Worm (Caenorhabditis elegans): Measurements from ENCODE around the gene ugt-45.

DNA sequence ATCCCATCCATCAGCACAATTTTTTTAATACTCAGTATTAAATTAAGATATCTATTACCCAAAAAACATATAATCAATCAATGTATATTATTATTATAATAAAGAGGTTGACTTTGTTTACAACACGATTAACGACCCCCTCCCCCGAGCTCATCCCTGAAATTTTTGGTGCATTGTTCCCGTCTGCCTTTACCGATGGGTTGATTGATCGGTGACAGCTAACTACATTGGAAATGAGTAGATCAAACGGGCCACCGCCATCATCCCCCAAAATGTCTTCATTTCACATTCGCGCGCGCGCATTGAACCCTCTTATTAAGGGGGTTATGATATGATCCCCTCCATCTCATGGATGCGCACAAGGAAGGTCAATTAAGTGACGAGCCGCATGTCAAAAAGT is 8.9 kb upstream of the ugt-45 start:
- no peak for TF ChIP-seq nhr-102 (tag; optimal IDR thresholded peaks at IDR 0.05)
- TF ChIP-seq ama-1 (optimal IDR thresholded peaks at IDR 0.05): no peak
- TF ChIP-seq lin-39 (tag; optimal IDR thresholded peaks at IDR 0.05): no peak
- TF ChIP-seq nhr-25 (tag; optimal IDR thresholded peaks at IDR 0.05; ENCODE audit: borderline replicate concordance, insufficient read depth): no peak
- no peak for TF ChIP-seq ZK546.5 (tag; optimal IDR thresholded peaks at IDR 0.05)
- TF ChIP-seq Y48G9A.11 (GFP tag; IDR thresholded peaks at IDR 0.05): no peak
- no peak for TF ChIP-seq pqm-1 (tag; optimal IDR thresholded peaks at IDR 0.05)
- TF ChIP-seq nhr-77 (tag; optimal IDR thresholded peaks at IDR 0.05): no peak
- TF ChIP-seq zip-2 (tag; optimal IDR thresholded peaks at IDR 0.05): no peak
- TF ChIP-seq tag-97 (GFP tag; IDR thresholded peaks at IDR 0.05): no peak
- TF ChIP-seq zag-1 (tag; optimal IDR thresholded peaks at IDR 0.05): no peak
- no peak for TF ChIP-seq skn-1 (tag; optimal IDR thresholded peaks at IDR 0.05)
- no peak for TF ChIP-seq zfp-3 (GFP tag; conservative IDR thresholded peaks at IDR 0.05)

All from whole organism, L4 larva.